Worm (Caenorhabditis elegans) whole organism, midembryonic: ENCODE measurements around the gene ZC250.5.

Experiments used
- T22C8.4 ChIP-seq: fragments of 200-800 bp; sonication (Bioruptor generic); IDR thresholded peaks from 2 replicates; pipeline ENCODE4 v1.3.6; 2022; ENCODE audit warnings: missing genetic modification characterization, missing compliant biosample characterization
- cog-1 ChIP-seq: sonication (generic microtip); optimal IDR thresholded peaks from 2 replicates; lab custom pipeline; 2016; ENCODE audit warnings: missing genetic modification characterization, missing compliant biosample characterization
- flt-1 ChIP-seq: fragments of 200-800 bp; sonication (Bioruptor generic); IDR thresholded peaks from 2 replicates; pipeline ENCODE4 v1.3.6; 2022; ENCODE audit warnings: missing genetic modification characterization, missing compliant biosample characterization
- klf-2 ChIP-seq: fragments of 200-800 bp; sonication (Bioruptor generic); conservative IDR thresholded peaks from 2 replicates; pipeline ENCODE4 v1.3.6; 2022; ENCODE audit warnings: missing genetic modification reagents, missing genetic modification characterization, missing compliant biosample characterization
- med-1 ChIP-seq: sonication (generic microtip); optimal IDR thresholded peaks from 2 replicates; lab custom pipeline; 2017; ENCODE audit warnings: missing genetic modification characterization, mild to moderate bottlenecking, missing compliant biosample characterization, antibody characterized with exemption, missing genetic modification reagents; ENCODE audit not compliant: insufficient read depth
- ref-1 ChIP-seq: fragments of 200-800 bp; sonication (Bioruptor generic); conservative IDR thresholded peaks from 2 replicates; pipeline ENCODE4 v1.3.6; 2022; ENCODE audit warnings: missing genetic modification reagents, missing genetic modification characterization, missing compliant biosample characterization
- tab-1 ChIP-seq: fragments of 200-800 bp; sonication (Bioruptor generic); IDR thresholded peaks from 2 replicates; pipeline ENCODE4 v1.3.6; 2022; ENCODE audit warnings: missing genetic modification characterization, missing compliant biosample characterization
- ztf-23 ChIP-seq: fragments of 200-800 bp; sonication (Bioruptor generic); IDR thresholded peaks from 2 replicates; pipeline ENCODE4 v1.3.6; 2022; ENCODE audit warnings: missing genetic modification reagents, missing genetic modification characterization, missing compliant biosample characterization
- ztf-29 ChIP-seq: fragments of 200-800 bp; sonication (Bioruptor generic); IDR thresholded peaks from 2 replicates; pipeline ENCODE4 v1.3.6; 2022; ENCODE audit warnings: missing genetic modification reagents, missing genetic modification characterization, missing compliant biosample characterization

Gene ZC250.5

ce11 chrV:5838576-5839366 is 33.2 kb downstream of the ZC250.5 start, which contains the start of gene F26F12.2:
TSS of gene F26F12.2 (minus strand) at chrV:5838613.
- TF ChIP-seq tab-1 (GFP tag; lab: Robert Waterston, UW) (no peak), flt-1 (no peak), klf-2 (GFP tag; lab: Robert Waterston, UW) (no peak), ztf-23 (GFP tag; lab: Robert Waterston, UW) (no peak), med-1 (GFP tag; lab: Kevin White, UChicago) (no peak), ref-1 (GFP tag; lab: Robert Waterston, UW) (no peak), cog-1 (no peak), T22C8.4 (GFP tag; lab: Robert Waterston, UW) (no peak), ztf-29 (GFP tag; lab: Robert Waterston, UW) (no peak)

DNA sequence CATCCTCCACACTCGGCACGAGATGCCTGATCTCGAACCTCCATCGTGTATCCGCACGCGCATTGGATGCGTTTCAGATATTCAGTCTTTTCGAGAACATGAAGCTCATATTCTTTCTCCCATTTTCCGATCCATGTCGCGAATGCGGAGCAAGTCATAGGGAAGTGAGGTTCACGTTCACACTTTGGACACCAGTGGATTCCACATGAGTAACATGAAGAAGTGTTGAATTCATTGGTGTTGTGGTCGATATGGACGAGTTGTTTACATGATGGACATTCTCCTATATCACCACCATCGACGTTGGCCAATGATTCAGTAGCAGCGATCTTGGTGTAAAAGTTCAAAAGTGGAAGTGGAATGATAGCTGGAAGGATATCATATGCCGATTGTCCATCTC is 35.4 kb downstream of the ZC250.5 start:
- no peak for TF ChIP-seq ztf-23 (GFP tag; lab: Robert Waterston, UW)
- no peak for TF ChIP-seq cog-1
- no peak for TF ChIP-seq flt-1
- no peak for TF ChIP-seq ztf-29 (GFP tag; lab: Robert Waterston, UW)
- TF ChIP-seq ref-1 (GFP tag; lab: Robert Waterston, UW), result no peak
- TF ChIP-seq tab-1 (GFP tag; lab: Robert Waterston, UW), result no peak
- TF ChIP-seq med-1 (GFP tag; lab: Kevin White, UChicago), result no peak
- no peak for TF ChIP-seq klf-2 (GFP tag; lab: Robert Waterston, UW)
- no peak for TF ChIP-seq T22C8.4 (GFP tag; lab: Robert Waterston, UW)

- TF ChIP-seq ztf-29 (GFP tag; lab: Robert Waterston, UW), result no peak
- TF ChIP-seq flt-1, result no peak
- TF ChIP-seq med-1 (GFP tag; lab: Kevin White, UChicago), result no peak
- no peak for TF ChIP-seq T22C8.4 (GFP tag; lab: Robert Waterston, UW)
- no peak for TF ChIP-seq ztf-23 (GFP tag; lab: Robert Waterston, UW)
- TF ChIP-seq cog-1, result no peak
- no peak for TF ChIP-seq klf-2 (GFP tag; lab: Robert Waterston, UW)
- TF ChIP-seq tab-1 (GFP tag; lab: Robert Waterston, UW), result no peak
- no peak for TF ChIP-seq ref-1 (GFP tag; lab: Robert Waterston, UW)
These were observed 37.1 kb downstream of the ZC250.5 start for ce11 chrV:5842507-5843144.

DNA sequence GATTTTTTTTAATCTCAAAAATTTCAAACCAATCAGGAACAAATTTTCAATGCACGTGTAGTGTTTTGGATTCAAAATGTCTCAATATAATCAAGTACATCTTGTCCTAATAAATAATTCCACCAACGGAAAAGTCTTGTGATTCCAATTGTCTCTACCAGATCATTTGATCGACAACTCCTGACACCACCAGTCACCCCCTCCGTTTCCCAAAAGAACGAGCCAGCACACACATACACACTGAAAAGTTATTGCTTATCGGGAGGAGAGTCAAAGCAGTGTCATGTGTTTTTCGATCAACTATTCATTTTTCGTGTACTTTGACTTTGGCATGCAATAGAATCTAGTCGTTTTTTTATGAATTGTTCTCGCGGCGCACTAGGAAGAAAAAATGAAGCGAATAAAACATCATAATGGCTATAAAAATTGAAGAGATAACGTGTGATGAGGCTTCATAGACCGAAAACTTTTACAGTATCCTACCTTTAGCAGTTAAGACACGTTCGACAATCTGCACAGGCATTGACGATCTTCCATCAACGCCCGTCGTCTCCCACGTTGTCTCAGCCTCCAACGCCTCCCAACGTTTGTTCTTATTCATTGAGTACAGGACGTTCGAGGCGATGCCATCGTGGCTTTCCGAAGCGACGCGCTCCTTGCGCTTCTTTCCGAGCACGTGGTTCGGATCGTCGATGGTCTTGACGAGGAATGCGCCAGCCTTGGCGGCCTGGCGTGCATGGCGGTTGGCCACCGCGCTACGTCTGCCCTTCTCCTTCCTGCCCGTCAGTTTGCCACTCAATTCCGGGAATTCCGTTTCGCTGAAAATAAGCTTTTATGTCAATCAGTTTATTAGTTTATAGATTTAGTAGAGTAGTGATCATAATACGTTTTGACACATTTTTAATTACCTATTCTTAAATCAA is 38.1 kb downstream of the ZC250.5 start:
- TF ChIP-seq tab-1 (GFP tag; lab: Robert Waterston, UW) (0 out of 2 replicates have a peak, but pooled peaks have one; percentile 39), med-1 (GFP tag; lab: Kevin White, UChicago) (no peak)

ce11 chrV:5844349-5844760 is 38.8 kb downstream of the ZC250.5 start:
- no peak for TF ChIP-seq ztf-23 (GFP tag; lab: Robert Waterston, UW)

- TF ChIP-seq ztf-29 (GFP tag; lab: Robert Waterston, UW), result no peak
- TF ChIP-seq ztf-23 (GFP tag; lab: Robert Waterston, UW), result no peak
- TF ChIP-seq flt-1, result no peak
- no peak for TF ChIP-seq T22C8.4 (GFP tag; lab: Robert Waterston, UW)
- TF ChIP-seq tab-1 (GFP tag; lab: Robert Waterston, UW), result no peak
- TF ChIP-seq cog-1, result no peak
- no peak for TF ChIP-seq ref-1 (GFP tag; lab: Robert Waterston, UW)
- no peak for TF ChIP-seq klf-2 (GFP tag; lab: Robert Waterston, UW)
- TF ChIP-seq med-1 (GFP tag; lab: Kevin White, UChicago), result no peak
These were observed 39.6 kb downstream of the ZC250.5 start for ce11 chrV:5845162-5845561.

ce11 chrV:5845669-5846189 is 40.2 kb downstream of the ZC250.5 start, which contains the start of gene F26F12.3:
TSS of gene F26F12.3 (minus strand) at chrV:5845719.
- TF ChIP-seq tab-1 (GFP tag; lab: Robert Waterston, UW) (no peak), klf-2 (GFP tag; lab: Robert Waterston, UW) (no peak), flt-1 (no peak), cog-1 (no peak), T22C8.4 (GFP tag; lab: Robert Waterston, UW) (no peak), med-1 (GFP tag; lab: Kevin White, UChicago) (no peak), ztf-29 (GFP tag; lab: Robert Waterston, UW) (no peak), ref-1 (GFP tag; lab: Robert Waterston, UW) (no peak)

- TF ChIP-seq tab-1 (GFP tag; lab: Robert Waterston, UW) (no peak), T22C8.4 (GFP tag; lab: Robert Waterston, UW) (no peak), med-1 (GFP tag; lab: Kevin White, UChicago) (no peak), klf-2 (GFP tag; lab: Robert Waterston, UW) (no peak), ref-1 (GFP tag; lab: Robert Waterston, UW) (no peak), flt-1 (no peak), ztf-29 (GFP tag; lab: Robert Waterston, UW) (no peak), cog-1 (no peak), ztf-23 (GFP tag; lab: Robert Waterston, UW) (no peak)
These were observed 41.2 kb downstream of the ZC250.5 start for ce11 chrV:5846729-5847128.
